Fruit fly (Drosophila melanogaster): ENCODE measurements around the gene CG4297.

- TF ChIP-seq pan (optimal IDR thresholded peaks at IDR 0.05) (no peak), CG8478 (optimal IDR thresholded peaks at IDR 0.05) (no peak), psq (optimal IDR thresholded peaks at IDR 0.05) (no peak), Dll (optimal IDR thresholded peaks at IDR 0.05) (no peak), usp (GFP tag; optimal IDR thresholded peaks at IDR 0.05) (no peak)
Measured at dm6 chr2L:512028-512427, 40.0 kb upstream of the CG4297 start.
